Fruit fly (Drosophila melanogaster): ENCODE results near the gene fz2.

The fz2 gene

DNA sequence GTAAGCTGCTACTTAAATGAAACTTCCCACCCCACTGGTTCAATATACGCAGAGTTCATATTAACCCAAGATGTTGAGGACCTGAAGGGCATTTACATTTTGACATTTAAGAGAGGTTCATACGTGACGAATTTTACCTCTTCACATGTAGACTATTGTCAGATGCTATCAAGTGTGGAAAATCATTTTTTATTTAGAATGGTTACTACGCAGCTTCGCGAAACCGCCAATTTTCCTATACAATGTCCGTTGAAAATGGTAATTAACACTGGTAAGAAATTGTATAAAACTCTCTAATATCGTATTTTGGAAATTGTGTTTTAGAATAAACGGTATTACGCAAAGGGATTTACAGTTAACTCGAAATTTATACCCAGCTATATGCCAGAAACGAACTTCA is 1.4 kb upstream of the fz2 start:
- TF ChIP-seq fd64A (GFP tag; optimal IDR thresholded peaks at IDR 0.05) (no peak), CG2199 (GFP tag; IDR thresholded peaks at IDR 0.05) (peak; percentile 100), nerfin-2 (GFP tag; IDR thresholded peaks at IDR 0.05; ENCODE audit: partially characterized antibody) (no peak)

DNA sequence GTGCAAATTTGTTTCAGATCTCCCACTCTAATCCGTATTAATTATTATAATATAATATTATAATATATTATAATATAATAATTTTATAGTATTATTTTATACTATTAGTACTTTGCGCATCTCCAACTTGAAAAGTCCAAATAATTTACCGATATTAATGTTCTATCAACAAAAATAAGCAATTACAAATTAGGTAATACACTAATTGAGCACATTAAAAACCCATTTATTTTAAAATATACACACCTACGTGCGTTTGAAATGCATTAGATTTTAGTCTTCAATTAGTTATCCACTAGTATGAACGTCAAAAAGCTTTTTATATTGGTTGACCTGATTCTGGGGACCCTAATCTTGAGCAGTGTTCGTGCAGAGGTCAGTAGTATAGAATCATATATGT is 887 bp upstream of the fz2 start, which contains the start of gene CG33647:
CG33647 (plus strand) TSS at position 301 of the 400 bp plus-strand sequence.
- TF ChIP-seq CG17328 (GFP tag; IDR thresholded peaks at IDR 0.05) (no peak), CG3281 (GFP tag; optimal IDR thresholded peaks at IDR 0.05) (no peak), chm (GFP tag; IDR thresholded peaks at IDR 0.05) (no peak), CG2116 (GFP tag; optimal IDR thresholded peaks at IDR 0.05) (no peak), fru (optimal IDR thresholded peaks at IDR 0.05) (no peak), CG4404 (GFP tag; IDR thresholded peaks at IDR 0.05) (no peak)

DNA sequence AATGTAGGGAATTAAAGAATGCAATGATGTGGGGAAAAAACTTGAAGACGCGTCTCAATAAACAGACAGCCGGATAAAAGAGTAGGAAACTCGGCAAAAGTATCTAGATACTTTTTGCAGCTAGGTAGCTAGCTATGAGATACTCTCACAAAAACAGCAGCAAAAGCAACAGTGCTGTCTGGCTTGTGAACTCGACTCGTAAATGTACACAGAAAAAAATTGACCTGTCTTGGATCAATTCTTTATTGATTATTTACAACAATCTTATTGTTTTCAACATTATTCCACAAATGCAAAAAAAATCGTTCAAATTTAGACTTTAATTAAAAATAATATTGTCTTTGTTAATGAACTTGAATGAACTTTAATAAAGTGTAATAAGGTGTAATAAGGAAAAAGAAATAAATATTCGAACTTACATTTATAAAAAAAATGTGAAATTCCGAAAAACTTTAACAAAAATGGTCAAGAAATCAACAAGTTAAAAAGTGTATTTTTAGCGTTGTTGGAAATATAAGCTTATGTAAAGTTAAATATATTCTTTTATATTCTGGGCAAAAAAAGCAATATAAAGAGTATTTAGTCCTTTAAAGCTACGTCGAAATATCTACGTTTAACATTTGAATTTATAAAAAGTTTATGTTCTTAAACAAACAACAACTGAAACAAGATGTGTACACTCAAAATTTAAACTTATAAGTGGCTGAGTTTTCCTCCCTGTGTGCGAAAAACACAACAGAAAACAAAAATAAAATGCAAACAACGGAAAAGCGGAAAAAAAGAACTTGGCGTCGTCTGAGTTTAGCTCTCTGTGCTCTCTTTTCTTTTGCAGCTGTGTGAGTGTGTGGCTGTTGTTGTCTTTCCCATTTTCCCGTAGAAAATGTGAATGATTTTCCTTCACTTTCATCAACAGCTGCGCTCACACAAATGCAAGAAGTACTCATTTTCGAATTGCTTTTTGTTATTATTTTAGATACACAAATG is 1.1 kb downstream of the fz2 start:
- TF ChIP-seq CG2712 (tag; optimal IDR thresholded peaks at IDR 0.05) (peak; percentile 10), fu2 (GFP tag; optimal IDR thresholded peaks at IDR 0.05) (no peak), gem (tag; optimal IDR thresholded peaks at IDR 0.05) (peak; percentile 45), bsh (GFP tag; optimal IDR thresholded peaks at IDR 0.05) (peak; percentile 33 to 74), grau (tag; optimal IDR thresholded peaks at IDR 0.05) (peak; percentile 3), CG11247 (GFP tag; IDR thresholded peaks at IDR 0.05) (no peak), Lpt (GFP tag; optimal IDR thresholded peaks at IDR 0.05) (no peak), D (optimal IDR thresholded peaks at IDR 0.05) (no peak), D (GFP tag; optimal IDR thresholded peaks at IDR 0.05) (no peak), CG9437 (GFP tag; optimal IDR thresholded peaks at IDR 0.05) (peak; percentile 19), PHDP (tag; optimal IDR thresholded peaks at IDR 0.05) (peak; percentile 14), CG7556 (GFP tag; optimal IDR thresholded peaks at IDR 0.05) (peak; percentile 31), CG11504 (tag; optimal IDR thresholded peaks at IDR 0.05) (peak; percentile 22), tx (GFP tag; optimal IDR thresholded peaks at IDR 0.05) (no peak), Oli (tag; optimal IDR thresholded peaks at IDR 0.05) (peak; percentile 9), ranshi (GFP tag; IDR thresholded peaks at IDR 0.05) (0 out of 2 replicates have a peak, but pooled peaks have one; percentile 12), Sox102F (GFP tag; optimal IDR thresholded peaks at IDR 0.05) (peak; percentile 28), CoRest (tag; optimal IDR thresholded peaks at IDR 0.05) (peak; percentile 11), gro (GFP tag; optimal IDR thresholded peaks at IDR 0.05) (no peak), CG7839 (tag; optimal IDR thresholded peaks at IDR 0.05) (peak; percentile 25), CG17361 (GFP tag; IDR thresholded peaks at IDR 0.05) (peak; percentile 65; the same call in 2 of the 3 replicates), CG4360 (GFP tag; IDR thresholded peaks at IDR 0.05) (peak; percentile 58; the same call in 1 of the 2 replicates), CG11695 (GFP tag; IDR thresholded peaks at IDR 0.05) (0 out of 3 replicates have a peak, but pooled peaks have one; percentile 8), CG18262 (tag; optimal IDR thresholded peaks at IDR 0.05) (peak; percentile 67), CG30403 (GFP tag; optimal IDR thresholded peaks at IDR 0.05) (peak; percentile 41), eve (GFP tag; optimal IDR thresholded peaks at IDR 0.05) (peak in 1 of 2 experiments; percentile 52), Ssrp (tag; optimal IDR thresholded peaks at IDR 0.05) (peak; percentile 10), CG2678 (tag; optimal IDR thresholded peaks at IDR 0.05) (peak; percentile 33), Abd-B (GFP tag; optimal IDR thresholded peaks at IDR 0.05) (peak; percentile 23), nom (GFP tag; optimal IDR thresholded peaks at IDR 0.05) (peak; percentile 71), unpg (GFP tag; optimal IDR thresholded peaks at IDR 0.05) (peak; percentile 23), lola (GFP tag; optimal IDR thresholded peaks at IDR 0.05) (peak in 1 of 3 experiments; percentile 32), bigmax (GFP tag; optimal IDR thresholded peaks at IDR 0.05) (no peak), Blimp-1 (GFP tag; optimal IDR thresholded peaks at IDR 0.05) (peak; percentile 22), D19A (tag; optimal IDR thresholded peaks at IDR 0.05) (peak; percentile 35), z (GFP tag; IDR thresholded peaks at IDR 0.05) (0 out of 3 replicates have a peak, but pooled peaks have one; percentile 17)
